Worm (Caenorhabditis elegans) whole organism, L1 larva: ENCODE results near the gene Y71H2B.8.

Experiments used
- C04F5.9 ChIP-seq: sonication (generic microtip); optimal IDR thresholded peaks from 2 replicates; lab custom pipeline; 2016; ENCODE audit warnings: missing genetic modification characterization, missing compliant biosample characterization
- F16B12.6 ChIP-seq: fragments of 150-350 bp; optimal IDR thresholded peaks from 2 replicates; lab custom pipeline; 2014; ENCODE audit warnings: missing biosample characterization, missing genetic modification characterization
- alr-1 ChIP-seq: fragments of 200-800 bp; sonication (Bioruptor generic); optimal IDR thresholded peaks from 2 replicates; lab custom pipeline; 2018; ENCODE audit warnings: borderline replicate concordance, mild to moderate bottlenecking, missing genetic modification characterization, missing compliant biosample characterization
- blmp-1 ChIP-seq: fragments of 150-350 bp; optimal IDR thresholded peaks from 2 replicates; lab custom pipeline; 2014; ENCODE audit warnings: missing biosample characterization, missing genetic modification characterization
- ceh-8 ChIP-seq: fragments of 200-800 bp; sonication (Bioruptor generic); optimal IDR thresholded peaks from 2 replicates; lab custom pipeline; 2018; ENCODE audit warnings: mild to moderate bottlenecking, missing genetic modification characterization, moderate library complexity, missing compliant biosample characterization
- ceh-88 ChIP-seq: fragments of 200-800 bp; sonication (Bioruptor generic); IDR thresholded peaks from 2 replicates; pipeline ENCODE4 v1.3.6; 2022; ENCODE audit warnings: missing genetic modification characterization, missing compliant biosample characterization
- ceh-90 ChIP-seq: sonication (generic microtip); optimal IDR thresholded peaks from 2 replicates; lab custom pipeline; 2016; ENCODE audit warnings: missing genetic modification characterization, missing compliant biosample characterization
- ces-1 ChIP-seq: fragments of 150-350 bp; optimal IDR thresholded peaks from 2 replicates; lab custom pipeline; 2014; ENCODE audit warnings: missing biosample characterization, missing genetic modification reagents, missing genetic modification characterization
- efl-1 ChIP-seq, 4 experiments: fragments of 150-350 bp; optimal IDR thresholded peaks in 3 of 4; peaks in 1 of 4; 1 replicate in 1 of 4; 2 replicates in 3 of 4; lab custom pipeline; 2014; ENCODE audit warnings: missing biosample characterization in 2 of 4, missing genetic modification characterization in 2 of 4, missing genetic modification reagents in 2 of 4
- efl-3 ChIP-seq: fragments of 200-800 bp; sonication (Bioruptor generic); optimal IDR thresholded peaks from 2 replicates; lab custom pipeline; 2018; ENCODE audit warnings: mild to moderate bottlenecking, missing genetic modification characterization, missing compliant biosample characterization
- egl-27 ChIP-seq, 2 experiments: fragments of 150-350 bp in 1 of 2; sonication (generic microtip); optimal IDR thresholded peaks; 3 replicates each; lab custom pipeline; 2017 to 2018; ENCODE audit warnings: missing biosample characterization in 2 of 2, missing genetic modification characterization in 2 of 2, missing genetic modification reagents in 2 of 2
- elt-2 ChIP-seq: sonication (generic microtip); optimal IDR thresholded peaks from 2 replicates; lab custom pipeline; 2016; ENCODE audit warnings: missing genetic modification characterization, mild to moderate bottlenecking, inconsistent platforms, missing compliant biosample characterization, missing genetic modification reagents
- elt-3 ChIP-seq, 6 experiments: fragments of 150-350 bp in 1 of 6; sonication (generic microtip); optimal IDR thresholded peaks; 2 replicates each; lab custom pipeline; 2017 to 2018; ENCODE audit warnings: missing biosample characterization in 6 of 6, missing genetic modification characterization in 6 of 6, inconsistent platforms in 1 of 6
- fkh-10 ChIP-seq: sonication (generic microtip); optimal IDR thresholded peaks from 2 replicates; lab custom pipeline; 2017; ENCODE audit warnings: missing biosample characterization, missing genetic modification reagents, missing genetic modification characterization
- fkh-8 ChIP-seq: sonication (generic microtip); optimal IDR thresholded peaks from 2 replicates; lab custom pipeline; 2016; ENCODE audit warnings: mild to moderate bottlenecking, missing genetic modification characterization, missing compliant biosample characterization
- hlh-4 ChIP-seq: sonication (generic microtip); optimal IDR thresholded peaks from 2 replicates; lab custom pipeline; 2016; ENCODE audit warnings: mild to moderate bottlenecking, missing genetic modification characterization, missing compliant biosample characterization
- hpl-2 ChIP-seq: fragments of 150-350 bp; optimal IDR thresholded peaks from 2 replicates; lab custom pipeline; 2014; ENCODE audit warnings: missing biosample characterization, missing genetic modification reagents, missing genetic modification characterization
- irx-1 ChIP-seq: sonication (generic microtip); optimal IDR thresholded peaks from 2 replicates; lab custom pipeline; 2016; ENCODE audit warnings: missing genetic modification characterization, missing compliant biosample characterization
- isw-1 ChIP-seq: fragments of 200-800 bp; sonication (Bioruptor generic); IDR thresholded peaks from 2 replicates; pipeline ENCODE4 v1.3.6; 2022; ENCODE audit warnings: missing genetic modification characterization, missing compliant biosample characterization
- lin-14 ChIP-seq: fragments of 200-800 bp; sonication (Bioruptor generic); optimal IDR thresholded peaks from 2 replicates; lab custom pipeline; 2018; ENCODE audit warnings: mild to moderate bottlenecking, missing genetic modification characterization, moderate library complexity, missing compliant biosample characterization
- lin-35 ChIP-seq, 2 experiments: fragments of 150-350 bp; optimal IDR thresholded peaks; 2 replicates each; lab custom pipeline; 2014; ENCODE audit warnings: missing biosample characterization in 2 of 2, missing genetic modification characterization in 2 of 2, missing genetic modification reagents in 2 of 2
- lir-3 ChIP-seq: sonication (generic microtip); optimal IDR thresholded peaks from 2 replicates; lab custom pipeline; 2016; ENCODE audit warnings: mild to moderate bottlenecking, missing genetic modification characterization, moderate library complexity, missing compliant biosample characterization; ENCODE audit not compliant: poor library complexity
- lsy-2 ChIP-seq, 2 experiments: fragments of 150-350 bp; optimal IDR thresholded peaks; 2 replicates each; lab custom pipeline; 2014; ENCODE audit warnings: missing biosample characterization in 2 of 2, missing genetic modification characterization in 2 of 2
- mep-1 ChIP-seq: fragments of 150-350 bp; optimal IDR thresholded peaks from 2 replicates; lab custom pipeline; 2014; ENCODE audit warnings: missing biosample characterization, missing genetic modification characterization
- nhr-11 ChIP-seq: fragments of 150-350 bp; optimal IDR thresholded peaks from 2 replicates; lab custom pipeline; 2014; ENCODE audit warnings: missing biosample characterization, missing genetic modification characterization
- nhr-12 ChIP-seq: sonication (generic microtip); optimal IDR thresholded peaks from 2 replicates; lab custom pipeline; 2017; ENCODE audit warnings: missing biosample characterization, missing genetic modification characterization
- nhr-19 ChIP-seq: fragments of 200-800 bp; sonication (Bioruptor generic); conservative IDR thresholded peaks from 2 replicates; pipeline ENCODE4 v1.3.6; 2022; ENCODE audit warnings: missing genetic modification characterization, missing compliant biosample characterization
- nhr-237 ChIP-seq: fragments of 150-350 bp; optimal IDR thresholded peaks from 2 replicates; lab custom pipeline; 2014; ENCODE audit warnings: missing biosample characterization, missing genetic modification characterization
- nhr-47 ChIP-seq: sonication (generic microtip); optimal IDR thresholded peaks from 2 replicates; lab custom pipeline; 2016; ENCODE audit warnings: mild to moderate bottlenecking, missing genetic modification characterization, moderate library complexity, missing compliant biosample characterization
- nhr-71 ChIP-seq: sonication (generic microtip); optimal IDR thresholded peaks from 2 replicates; lab custom pipeline; 2016; ENCODE audit warnings: mild to moderate bottlenecking, missing genetic modification characterization, moderate library complexity, missing compliant biosample characterization
- nhr-77 ChIP-seq: fragments of 150-350 bp; optimal IDR thresholded peaks from 2 replicates; lab custom pipeline; 2014; ENCODE audit warnings: missing biosample characterization, missing genetic modification characterization
- nhr-85 ChIP-seq: sonication (generic microtip); peaks from one replicate; lab custom pipeline; 2016; ENCODE audit warnings: missing genetic modification characterization, inconsistent platforms, missing compliant biosample characterization
- skn-1 ChIP-seq: fragments of 150-350 bp; optimal IDR thresholded peaks from 2 replicates; lab custom pipeline; 2014; ENCODE audit warnings: missing biosample characterization, missing genetic modification characterization
- swsn-7 ChIP-seq: sonication (generic microtip); optimal IDR thresholded peaks from 2 replicates; lab custom pipeline; 2016; ENCODE audit warnings: missing genetic modification characterization, missing compliant biosample characterization
- tlp-1 ChIP-seq: fragments of 150-350 bp; optimal IDR thresholded peaks from 2 replicates; lab custom pipeline; 2014; ENCODE audit warnings: missing biosample characterization, missing genetic modification characterization
- unc-86 ChIP-seq: sonication (generic microtip); optimal IDR thresholded peaks from 2 replicates; lab custom pipeline; 2016; ENCODE audit warnings: missing genetic modification characterization, missing compliant biosample characterization
- zag-1 ChIP-seq: fragments of 150-350 bp; optimal IDR thresholded peaks from 2 replicates; lab custom pipeline; 2014; ENCODE audit warnings: missing biosample characterization, missing genetic modification characterization
- ztf-4 ChIP-seq: fragments of 150-350 bp; optimal IDR thresholded peaks from 2 replicates; lab custom pipeline; 2014; ENCODE audit warnings: missing biosample characterization, missing genetic modification characterization

Y71H2B.8 gene

ce11 chrIII:2596984-2597454 lies 17.9 kb downstream of the Y71H2B.8 start, which contains the start of gene apb-1 (continued):
- TF ChIP-seq lir-3 (tag; lab: Kevin White, UChicago) (no peak), blmp-1 (tag; lab: Kevin White, UChicago) (peak; percentile 84), ceh-88 (GFP tag; lab: Robert Waterston, UW) (peak; percentile 82), alr-1 (tag; lab: Kevin White, UChicago) (no peak), ces-1 (GFP tag; lab: Kevin White, UChicago) (no peak), tlp-1 (no peak), elt-3 (tag; optimal IDR thresholded peaks at IDR 0.05; lab: Kevin White, UChicago) (peak in 2 of 6 experiments; percentile 90 to 92), nhr-47 (tag; lab: Kevin White, UChicago) (peak; percentile 98), lin-14 (peak; percentile 96), unc-86 (tag; lab: Kevin White, UChicago) (peak; percentile 96), nhr-19 (GFP tag; lab: Robert Waterston, UW) (peak; percentile 92), egl-27 (tag; optimal IDR thresholded peaks at IDR 0.05; lab: Kevin White, UChicago) (peak; percentile 13 to 51), isw-1 (GFP tag; lab: Robert Waterston, UW) (peak; percentile 95), efl-1 (optimal IDR thresholded peaks at IDR 0.05; lab: Kevin White, UChicago) (peak; percentile 85 to 88), efl-1 (GFP tag; optimal IDR thresholded peaks at IDR 0.05 in 1 of 2; lab: Kevin White, UChicago) (peak; percentile 83 to 98), lin-35 (GFP tag; optimal IDR thresholded peaks at IDR 0.05; lab: Kevin White, UChicago) (peak; percentile 88 to 89), skn-1 (tag; lab: Kevin White, UChicago) (peak; percentile 90), fkh-8 (tag; lab: Kevin White, UChicago) (peak; percentile 98), ceh-90 (tag; lab: Kevin White, UChicago) (peak; percentile 29), elt-2 (no peak), F16B12.6 (tag; lab: Kevin White, UChicago) (peak; percentile 74), ztf-4 (tag; lab: Kevin White, UChicago) (peak; percentile 72), nhr-85 (tag; lab: Kevin White, UChicago) (peak; percentile 97), hpl-2 (peak; percentile 83), irx-1 (tag; lab: Kevin White, UChicago) (peak; percentile 92), C04F5.9 (peak; percentile 83), zag-1 (tag; lab: Kevin White, UChicago) (peak; percentile 75), nhr-71 (tag; lab: Kevin White, UChicago) (peak; percentile 97), lsy-2 (tag; optimal IDR thresholded peaks at IDR 0.05; lab: Kevin White, UChicago) (peak; percentile 94 to 96), nhr-77 (tag; lab: Kevin White, UChicago) (peak; percentile 66), nhr-237 (tag; lab: Kevin White, UChicago) (peak; percentile 57), mep-1 (tag; lab: Kevin White, UChicago) (peak; percentile 99), nhr-12 (tag; lab: Kevin White, UChicago) (no peak)

DNA sequence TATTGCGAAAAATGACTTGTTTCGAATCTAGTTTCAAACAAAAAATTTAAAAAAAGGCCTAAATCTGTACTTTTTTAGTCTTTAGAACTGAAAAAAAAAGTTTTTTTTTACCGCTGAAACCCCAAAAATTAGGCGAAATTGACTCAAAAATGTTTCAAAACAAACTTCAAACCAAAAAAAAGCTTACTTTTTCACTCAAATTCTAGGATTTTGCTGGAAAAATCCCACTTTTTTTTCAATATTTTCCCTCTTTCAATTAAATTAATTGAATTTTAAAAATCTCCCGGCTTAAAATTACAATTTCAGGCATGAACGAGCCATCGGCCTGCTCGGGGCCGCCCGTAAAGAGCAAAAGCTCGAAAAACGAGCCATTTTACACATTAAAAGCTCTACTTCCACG lies 18.7 kb downstream of the Y71H2B.8 start, which contains the start of gene mdt-19:
Gene mdt-19 (plus strand): TSS at position 301 of the 400 bp plus-strand sequence.
- no peak for TF ChIP-seq fkh-10 (GFP tag; lab: Kevin White, UChicago)
- TF ChIP-seq ceh-8 (GFP tag; lab: Kevin White, UChicago) = no peak
- no peak for TF ChIP-seq nhr-11 (tag; lab: Kevin White, UChicago)
- no peak for TF ChIP-seq swsn-7
- TF ChIP-seq efl-3 (GFP tag; lab: Kevin White, UChicago) = no peak
- no peak for TF ChIP-seq zag-1 (tag; lab: Kevin White, UChicago)
- TF ChIP-seq hlh-4 = no peak
- TF ChIP-seq efl-1 (optimal IDR thresholded peaks at IDR 0.05; lab: Kevin White, UChicago) = no peak
- no peak for TF ChIP-seq efl-1 (GFP tag; optimal IDR thresholded peaks at IDR 0.05 in 1 of 2; lab: Kevin White, UChicago)
